2 fruit fly cellular contexts compared by ENCODE assay signal in genomic region chr3L:19446394-19447349, dm6.
TF ChIP-seq lines count a peak whose summit lies in the region.

CG33062 (minus strand) TSS chr3L:19446444.
Chd3 (plus strand) TSS chr3L:19447173.

TF ChIP-seq in whole organism, embryonic, 481 proteins besides CTCF, POLR2A, EP300 and RAD21 (continued from another document and continues in another):
- TF ChIP-seq peb (GFP tag; IDR thresholded peaks at IDR 0.05; lab: Robert Waterston, UW), result no peak
- TF ChIP-seq amos (GFP tag; IDR thresholded peaks at IDR 0.05; lab: Robert Waterston, UW; ENCODE audit: partially characterized antibody), result peak; percentile 39; the same call in 1 of the 2 replicates
- no peak for TF ChIP-seq nerfin-1 (tag; optimal IDR thresholded peaks at IDR 0.05; lab: Kevin White, UChicago)
- TF ChIP-seq CG16815 (GFP tag; optimal IDR thresholded peaks at IDR 0.05; lab: Kevin White, UChicago), result peak; percentile 10
- TF ChIP-seq CG43689 (GFP tag; IDR thresholded peaks at IDR 0.05; lab: Robert Waterston, UW), result no peak
- no peak for TF ChIP-seq CG18619 (GFP tag; optimal IDR thresholded peaks at IDR 0.05; lab: Kevin White, UChicago)
- no peak for TF ChIP-seq MESR4 (GFP tag; optimal IDR thresholded peaks at IDR 0.05; lab: Kevin White, UChicago)
- TF ChIP-seq CG9215 (GFP tag; IDR thresholded peaks at IDR 0.05; lab: Robert Waterston, UW), result 0 out of 2 replicates have a peak, but pooled peaks have one; percentile 40
- no peak for TF ChIP-seq bsh (GFP tag; optimal IDR thresholded peaks at IDR 0.05; lab: Kevin White, UChicago)
- peak; percentile 35; the same call in 1 of the 2 replicates for TF ChIP-seq CG32772 (GFP tag; IDR thresholded peaks at IDR 0.05; lab: Robert Waterston, UW)
- TF ChIP-seq CG30020 (tag; optimal IDR thresholded peaks at IDR 0.05; lab: Kevin White, UChicago), result peak; percentile 95
- TF ChIP-seq dysf (GFP tag; IDR thresholded peaks at IDR 0.05; lab: Robert Waterston, UW), result peak; percentile 44; the same call in 1 of the 3 replicates
- TF ChIP-seq prd (optimal IDR thresholded peaks at IDR 0.05; lab: Kevin White, UChicago), result no peak
- TF ChIP-seq prd (GFP tag; IDR thresholded peaks at IDR 0.05; lab: Robert Waterston, UW), result peak; percentile 32; the same call in 1 of the 3 replicates
- peak; percentile 60 for TF ChIP-seq CG14710 (tag; optimal IDR thresholded peaks at IDR 0.05; lab: Kevin White, UChicago)
- TF ChIP-seq pan (optimal IDR thresholded peaks at IDR 0.05; lab: Kevin White, UChicago), result no peak
- TF ChIP-seq pan (GFP tag; optimal IDR thresholded peaks at IDR 0.05 in 1 of 2, IDR thresholded peaks at IDR 0.05 in 1 of 2), result peak in 1 of 2 experiments; percentile 8
- TF ChIP-seq nmo (GFP tag; optimal IDR thresholded peaks at IDR 0.05; lab: Kevin White, UChicago), result peak; percentile 69
- TF ChIP-seq fd96Cb (tag; optimal IDR thresholded peaks at IDR 0.05; lab: Kevin White, UChicago), result peak; percentile 20
- no peak for TF ChIP-seq CG12219 (GFP tag; optimal IDR thresholded peaks at IDR 0.05; lab: Kevin White, UChicago)
- TF ChIP-seq tin (GFP tag; optimal IDR thresholded peaks at IDR 0.05; lab: Kevin White, UChicago), result no peak
- TF ChIP-seq Dll (GFP tag; IDR thresholded peaks at IDR 0.05; lab: Robert Waterston, UW; ENCODE audit: partially characterized antibody), result peak; percentile 61; the same call in 3 of the 4 replicates
- no peak for TF ChIP-seq Ets97D (GFP tag; optimal IDR thresholded peaks at IDR 0.05; lab: Kevin White, UChicago)
- no peak for TF ChIP-seq repo (GFP tag; optimal IDR thresholded peaks at IDR 0.05; lab: Kevin White, UChicago)
- TF ChIP-seq CG6689 (GFP tag; IDR thresholded peaks at IDR 0.05; lab: Robert Waterston, UW), result 0 out of 2 replicates have a peak, but pooled peaks have one; percentile 20
- TF ChIP-seq gem (tag; optimal IDR thresholded peaks at IDR 0.05; lab: Kevin White, UChicago), result peak; percentile 64
- peak; percentile 80 for TF ChIP-seq Abd-B (GFP tag; optimal IDR thresholded peaks at IDR 0.05; lab: Kevin White, UChicago)
- no peak for TF ChIP-seq Atf6 (GFP tag; IDR thresholded peaks at IDR 0.05; lab: Robert Waterston, UW)
- peak; percentile 38 for TF ChIP-seq slbo (GFP tag; IDR thresholded peaks at IDR 0.05; lab: Robert Waterston, UW)
- peak; percentile 4 for TF ChIP-seq CG2116 (GFP tag; optimal IDR thresholded peaks at IDR 0.05; lab: Kevin White, UChicago)
- no peak for TF ChIP-seq Atf3 (GFP tag; optimal IDR thresholded peaks at IDR 0.05; lab: Kevin White, UChicago)
- 0 out of 2 replicates have a peak, but pooled peaks have one; percentile 14 for TF ChIP-seq CG14441 (GFP tag; IDR thresholded peaks at IDR 0.05; lab: Robert Waterston, UW)
- TF ChIP-seq Atf-2 (GFP tag; optimal IDR thresholded peaks at IDR 0.05; lab: Kevin White, UChicago), result no peak
- TF ChIP-seq CG8290 (GFP tag; optimal IDR thresholded peaks at IDR 0.05; lab: Kevin White, UChicago), result no peak
- no peak for TF ChIP-seq CG8290 (tag; optimal IDR thresholded peaks at IDR 0.05; lab: Kevin White, UChicago)
- TF ChIP-seq ham (GFP tag; IDR thresholded peaks at IDR 0.05; lab: Robert Waterston, UW), result no peak
- TF ChIP-seq salm (tag; optimal IDR thresholded peaks at IDR 0.05; lab: Kevin White, UChicago), result no peak
- TF ChIP-seq Hand (GFP tag; optimal IDR thresholded peaks at IDR 0.05; lab: Kevin White, UChicago), result no peak
- no peak for TF ChIP-seq Hmx (GFP tag; optimal IDR thresholded peaks at IDR 0.05; lab: Kevin White, UChicago)
- no peak for TF ChIP-seq eyg (GFP tag; optimal IDR thresholded peaks at IDR 0.05; lab: Kevin White, UChicago)
- TF ChIP-seq D (optimal IDR thresholded peaks at IDR 0.05; lab: Kevin White, UChicago), result no peak
- TF ChIP-seq D (GFP tag; optimal IDR thresholded peaks at IDR 0.05; lab: Kevin White, UChicago), result no peak
- no peak for TF ChIP-seq cwo (GFP tag; optimal IDR thresholded peaks at IDR 0.05; lab: Kevin White, UChicago)
- TF ChIP-seq CG6272 (GFP tag; IDR thresholded peaks at IDR 0.05; lab: Robert Waterston, UW), result peak; percentile 55
- TF ChIP-seq CG11093 (GFP tag; IDR thresholded peaks at IDR 0.05; lab: Robert Waterston, UW), result peak; percentile 40; the same call in 1 of the 3 replicates
- peak; percentile 53; the same call in 1 of the 2 replicates for TF ChIP-seq Ptx1 (GFP tag; IDR thresholded peaks at IDR 0.05; lab: Robert Waterston, UW)
- peak; percentile 18; the same call in 1 of the 2 replicates for TF ChIP-seq CG8765 (GFP tag; IDR thresholded peaks at IDR 0.05; lab: Robert Waterston, UW)
- TF ChIP-seq grn (GFP tag; optimal IDR thresholded peaks at IDR 0.05; lab: Kevin White, UChicago), result no peak
- TF ChIP-seq CG32767 (GFP tag; IDR thresholded peaks at IDR 0.05; lab: Robert Waterston, UW), result no peak
- no peak for TF ChIP-seq MTF-1 (GFP tag; optimal IDR thresholded peaks at IDR 0.05; lab: Kevin White, UChicago; ENCODE audit: borderline replicate concordance)
- no peak for TF ChIP-seq Lim3 (GFP tag; IDR thresholded peaks at IDR 0.05; lab: Robert Waterston, UW)
- TF ChIP-seq ap (GFP tag; IDR thresholded peaks at IDR 0.05; lab: Robert Waterston, UW), result no peak
- peak; percentile 53 for TF ChIP-seq CG2712 (tag; optimal IDR thresholded peaks at IDR 0.05; lab: Kevin White, UChicago)
- TF ChIP-seq sens (GFP tag; lab: Kevin White, UChicago), result peak; percentile 72
- peak; percentile 7 for TF ChIP-seq jumu (GFP tag; optimal IDR thresholded peaks at IDR 0.05; lab: Kevin White, UChicago)
- no peak for TF ChIP-seq Kr (GFP tag; optimal IDR thresholded peaks at IDR 0.05; lab: Kevin White, UChicago)
- peak; percentile 16 for TF ChIP-seq stwl (tag; optimal IDR thresholded peaks at IDR 0.05; lab: Kevin White, UChicago)
- no peak for TF ChIP-seq run (tag; optimal IDR thresholded peaks at IDR 0.05; lab: Kevin White, UChicago)
- peak; percentile 39 for TF ChIP-seq CG12391 (tag; optimal IDR thresholded peaks at IDR 0.05; lab: Kevin White, UChicago)
- TF ChIP-seq CG13775 (GFP tag; optimal IDR thresholded peaks at IDR 0.05; lab: Kevin White, UChicago), result peak; percentile 56
- no peak for TF ChIP-seq Dip2 (GFP tag; IDR thresholded peaks at IDR 0.05; lab: Robert Waterston, UW)
- peak; percentile 16 for TF ChIP-seq ewg (GFP tag; optimal IDR thresholded peaks at IDR 0.05; lab: Kevin White, UChicago)
- no peak for TF ChIP-seq CG1792 (GFP tag; optimal IDR thresholded peaks at IDR 0.05; lab: Kevin White, UChicago)
- peak; percentile 33 for TF ChIP-seq CG7839 (tag; optimal IDR thresholded peaks at IDR 0.05; lab: Kevin White, UChicago)
- TF ChIP-seq Myb (GFP tag; optimal IDR thresholded peaks at IDR 0.05; lab: Kevin White, UChicago), result no peak

TF ChIP-seq in whole organism, prepupa, 60 proteins besides CTCF, POLR2A, EP300 and RAD21 (continued from another document):
- TF ChIP-seq Eip75B (GFP tag; optimal IDR thresholded peaks at IDR 0.05; lab: Kevin White, UChicago) (no peak), Smox (GFP tag; optimal IDR thresholded peaks at IDR 0.05; lab: Kevin White, UChicago) (no peak), esn (GFP tag; optimal IDR thresholded peaks at IDR 0.05; lab: Kevin White, UChicago) (no peak), achi (GFP tag; optimal IDR thresholded peaks at IDR 0.05; lab: Kevin White, UChicago) (no peak), CG32006 (GFP tag; optimal IDR thresholded peaks at IDR 0.05; lab: Kevin White, UChicago) (peak; percentile 44), CG6808 (GFP tag; optimal IDR thresholded peaks at IDR 0.05; lab: Kevin White, UChicago) (no peak), svp (GFP tag; lab: Kevin White, UChicago) (peak; percentile 42), eg (GFP tag; IDR thresholded peaks at IDR 0.05; lab: Robert Waterston, UW) (no peak), CG4318 (GFP tag; optimal IDR thresholded peaks at IDR 0.05; lab: Kevin White, UChicago) (no peak), CG6792 (GFP tag; optimal IDR thresholded peaks at IDR 0.05; lab: Kevin White, UChicago) (no peak)
